Worm (Caenorhabditis elegans) whole organism, L4 larva: ENCODE data around the gene dpy-23.

ENCODE experiments used
- D1046.2 ChIP-seq: fragments of 200-800 bp; sonication (Bioruptor generic); IDR thresholded peaks from 2 replicates; pipeline ENCODE4 v1.3.6; 2022; ENCODE audit warnings: missing genetic modification characterization, missing compliant biosample characterization
- F10B5.3 ChIP-seq: sonication (generic microtip); optimal IDR thresholded peaks from 2 replicates; lab custom pipeline; 2016; ENCODE audit warnings: mild to moderate bottlenecking, missing genetic modification characterization, missing compliant biosample characterization
- F37D6.2 ChIP-seq: sonication (generic microtip); optimal IDR thresholded peaks from 2 replicates; lab custom pipeline; 2016; ENCODE audit warnings: mild to moderate bottlenecking, missing genetic modification characterization, missing compliant biosample characterization
- F49E8.2 ChIP-seq: sonication (generic microtip); optimal IDR thresholded peaks from 2 replicates; lab custom pipeline; 2016; ENCODE audit warnings: missing compliant biosample characterization, mild to moderate bottlenecking, missing genetic modification characterization, borderline replicate concordance
- T20F7.1 ChIP-seq: fragments of 200-800 bp; sonication (Bioruptor generic); optimal IDR thresholded peaks from 2 replicates; lab custom pipeline; 2018; ENCODE audit warnings: mild to moderate bottlenecking, missing genetic modification characterization, missing compliant biosample characterization
- T26A8.4 ChIP-seq: fragments of 200-800 bp; sonication (Bioruptor generic); IDR thresholded peaks from 2 replicates; pipeline ENCODE4 v1.3.6; 2022; ENCODE audit warnings: missing genetic modification characterization, missing compliant biosample characterization
- aha-1 ChIP-seq: fragments of 150-350 bp; peaks from one replicate; lab custom pipeline; 2014; ENCODE audit warnings: missing biosample characterization, missing genetic modification characterization
- arid-1 ChIP-seq: fragments of 200-800 bp; sonication (Bioruptor generic); conservative IDR thresholded peaks from 2 replicates; pipeline ENCODE4 v1.3.6; 2022; ENCODE audit warnings: missing genetic modification reagents, missing genetic modification characterization, missing compliant biosample characterization
- attf-4 ChIP-seq: sonication (generic microtip); optimal IDR thresholded peaks from 3 replicates; lab custom pipeline; 2017; ENCODE audit warnings: missing biosample characterization, missing genetic modification characterization
- ceh-20 ChIP-seq: fragments of 200-800 bp; sonication (Bioruptor generic); IDR thresholded peaks from 2 replicates; pipeline ENCODE4 v1.3.6; 2022; ENCODE audit warnings: missing genetic modification reagents, missing genetic modification characterization, missing compliant biosample characterization
- ctbp-1 ChIP-seq: fragments of 200-800 bp; sonication (Bioruptor generic); IDR thresholded peaks from 2 replicates; pipeline ENCODE4 v1.3.6; 2022; ENCODE audit warnings: missing genetic modification reagents, missing genetic modification characterization, missing compliant biosample characterization
- daf-12 ChIP-seq: fragments of 150-350 bp; optimal IDR thresholded peaks from 2 replicates; lab custom pipeline; 2014; ENCODE audit warnings: missing biosample characterization, missing genetic modification reagents, missing genetic modification characterization
- daf-19 ChIP-seq: fragments of 200-800 bp; sonication (Bioruptor generic); conservative IDR thresholded peaks from 2 replicates; pipeline ENCODE4 v1.3.6; 2022; ENCODE audit warnings: missing genetic modification characterization, missing compliant biosample characterization
- dmd-6 ChIP-seq: fragments of 200-800 bp; sonication (Bioruptor generic); IDR thresholded peaks from 2 replicates; pipeline ENCODE4 v1.3.6; 2022; ENCODE audit warnings: missing genetic modification reagents, missing genetic modification characterization, missing compliant biosample characterization
- dmd-8 ChIP-seq: fragments of 200-800 bp; sonication (Bioruptor generic); IDR thresholded peaks from 2 replicates; pipeline ENCODE4 v1.3.6; 2022; ENCODE audit warnings: missing genetic modification characterization, missing compliant biosample characterization
- dmd-9 ChIP-seq: fragments of 200-800 bp; sonication (Bioruptor generic); IDR thresholded peaks from 2 replicates; pipeline ENCODE4 v1.3.6; 2022; ENCODE audit warnings: missing genetic modification reagents, missing genetic modification characterization, missing compliant biosample characterization
- dpl-1 ChIP-seq: fragments of 150-350 bp; optimal IDR thresholded peaks from 2 replicates; lab custom pipeline; 2014; ENCODE audit warnings: missing biosample characterization, missing genetic modification reagents, missing genetic modification characterization
- duxl-1 ChIP-seq: sonication (generic microtip); optimal IDR thresholded peaks from 2 replicates; lab custom pipeline; 2016; ENCODE audit warnings: mild to moderate bottlenecking, missing genetic modification characterization, moderate library complexity, missing compliant biosample characterization; ENCODE audit not compliant: poor library complexity
- dve-1 ChIP-seq: sonication (generic microtip); optimal IDR thresholded peaks from 2 replicates; lab custom pipeline; 2017; ENCODE audit warnings: antibody characterized with exemption, mild to moderate bottlenecking, missing genetic modification characterization, missing compliant biosample characterization; ENCODE audit not compliant: insufficient read depth
- egl-43 ChIP-seq: fragments of 200-800 bp; sonication (Bioruptor generic); IDR thresholded peaks from 2 replicates; pipeline ENCODE4 v1.3.6; 2022; ENCODE audit warnings: missing genetic modification reagents, missing genetic modification characterization, missing compliant biosample characterization
- fkh-10 ChIP-seq: fragments of 150-350 bp; optimal IDR thresholded peaks from 2 replicates; lab custom pipeline; 2014; ENCODE audit warnings: missing biosample characterization, missing genetic modification reagents, missing genetic modification characterization
- hif-1 ChIP-seq, 2 experiments: sonication (generic microtip); optimal IDR thresholded peaks; 2 replicates each; lab custom pipeline; 2016 to 2017; ENCODE audit warnings: missing compliant biosample characterization in 2 of 2, missing genetic modification characterization in 2 of 2, missing genetic modification reagents in 2 of 2, missing genotype in 2 of 2, mild to moderate bottlenecking in 1 of 2
- hlh-30 ChIP-seq: sonication (generic microtip); optimal IDR thresholded peaks from 2 replicates; lab custom pipeline; 2017; ENCODE audit warnings: antibody characterized with exemption, mild to moderate bottlenecking, missing genetic modification characterization, missing compliant biosample characterization; ENCODE audit not compliant: insufficient read depth
- lin-1 ChIP-seq: fragments of 200-800 bp; sonication (Bioruptor generic); IDR thresholded peaks from 2 replicates; pipeline ENCODE4 v1.3.6; 2022; ENCODE audit warnings: missing genetic modification reagents, missing genetic modification characterization, missing compliant biosample characterization
- lin-13 ChIP-seq: fragments of 150-350 bp; optimal IDR thresholded peaks from 2 replicates; lab custom pipeline; 2014; ENCODE audit warnings: missing biosample characterization, missing genetic modification reagents, missing genetic modification characterization
- lin-38 ChIP-seq: fragments of 200-800 bp; sonication (Bioruptor generic); IDR thresholded peaks from 2 replicates; pipeline ENCODE4 v1.3.6; 2022; ENCODE audit warnings: missing genetic modification reagents, missing genetic modification characterization, missing compliant biosample characterization
- lin-39 ChIP-seq: fragments of 150-350 bp; optimal IDR thresholded peaks from 2 replicates; lab custom pipeline; 2014; ENCODE audit warnings: missing biosample characterization, missing genetic modification reagents, missing genetic modification characterization
- madf-5 ChIP-seq, 2 experiments: fragments of 200-800 bp; sonication (Bioruptor generic); IDR thresholded peaks; 2 replicates each; pipeline ENCODE4 v1.3.6; 2022; ENCODE audit warnings: missing compliant biosample characterization in 2 of 2, missing genetic modification characterization in 2 of 2
- mdt-29 ChIP-seq: fragments of 200-800 bp; sonication (Bioruptor generic); IDR thresholded peaks from 2 replicates; pipeline ENCODE4 v1.3.6; 2022; ENCODE audit warnings: missing genetic modification reagents, missing genetic modification characterization, missing compliant biosample characterization
- mes-2 ChIP-seq: sonication (generic microtip); optimal IDR thresholded peaks from 2 replicates; lab custom pipeline; 2016; ENCODE audit warnings: missing genotype, mild to moderate bottlenecking, missing genetic modification characterization, missing compliant biosample characterization; ENCODE audit not compliant: poor library complexity, severe bottlenecking
- mxl-3 ChIP-seq: fragments of 200-800 bp; sonication (Bioruptor generic); optimal IDR thresholded peaks from 2 replicates; lab custom pipeline; 2018; ENCODE audit warnings: mild to moderate bottlenecking, missing genetic modification characterization, missing compliant biosample characterization
- nhr-11 ChIP-seq: fragments of 150-350 bp; optimal IDR thresholded peaks from 2 replicates; lab custom pipeline; 2014; ENCODE audit warnings: missing biosample characterization, missing genetic modification characterization
- nhr-111 ChIP-seq: fragments of 200-800 bp; sonication (Bioruptor generic); optimal IDR thresholded peaks from 2 replicates; lab custom pipeline; 2018; ENCODE audit warnings: mild to moderate bottlenecking, missing genetic modification characterization, missing compliant biosample characterization
- nhr-25 ChIP-seq: sonication (generic microtip); optimal IDR thresholded peaks from 2 replicates; lab custom pipeline; 2017; ENCODE audit warnings: missing genetic modification characterization, mild to moderate bottlenecking, missing compliant biosample characterization, antibody characterized with exemption, moderate library complexity, borderline replicate concordance; ENCODE audit not compliant: insufficient read depth
- nhr-28 ChIP-seq: fragments of 150-350 bp; optimal IDR thresholded peaks from 2 replicates; lab custom pipeline; 2014; ENCODE audit warnings: missing biosample characterization, missing genetic modification characterization
- nhr-42 ChIP-seq: fragments of 200-800 bp; sonication (Bioruptor generic); IDR thresholded peaks from 2 replicates; pipeline ENCODE4 v1.3.6; 2022; ENCODE audit warnings: missing genetic modification characterization, missing compliant biosample characterization
- nhr-48 ChIP-seq: sonication (generic microtip); optimal IDR thresholded peaks from 2 replicates; lab custom pipeline; 2016; ENCODE audit warnings: mild to moderate bottlenecking, missing genetic modification characterization, missing compliant biosample characterization
- nhr-6 ChIP-seq: fragments of 150-350 bp; optimal IDR thresholded peaks from 2 replicates; lab custom pipeline; 2014; ENCODE audit warnings: missing biosample characterization, missing genetic modification characterization
- php-3 ChIP-seq: fragments of 200-800 bp; sonication (Bioruptor generic); IDR thresholded peaks from 2 replicates; pipeline ENCODE4 v1.3.6; 2022; ENCODE audit warnings: missing genetic modification reagents, missing genetic modification characterization, missing compliant biosample characterization
- rbr-2 ChIP-seq: sonication (generic microtip); optimal IDR thresholded peaks from 2 replicates; lab custom pipeline; 2016; ENCODE audit warnings: missing genotype, missing genetic modification characterization, missing compliant biosample characterization
- spr-1 ChIP-seq: sonication (generic microtip); optimal IDR thresholded peaks from 2 replicates; lab custom pipeline; 2016; ENCODE audit warnings: mild to moderate bottlenecking, missing genetic modification characterization, missing compliant biosample characterization
- spr-3 ChIP-seq: fragments of 200-800 bp; sonication (Bioruptor generic); optimal IDR thresholded peaks from 2 replicates; lab custom pipeline; 2018; ENCODE audit warnings: mild to moderate bottlenecking, missing genetic modification characterization, missing compliant biosample characterization
- tra-1 ChIP-seq: fragments of 200-800 bp; sonication (Bioruptor generic); IDR thresholded peaks from 2 replicates; pipeline ENCODE4 v1.3.6; 2022; ENCODE audit warnings: missing genetic modification reagents, missing genetic modification characterization, missing compliant biosample characterization
- unc-130 ChIP-seq: sonication (generic microtip); optimal IDR thresholded peaks from 2 replicates; lab custom pipeline; 2016; ENCODE audit warnings: missing genetic modification reagents, missing genetic modification characterization, missing compliant biosample characterization
- zag-1 ChIP-seq: fragments of 150-350 bp; optimal IDR thresholded peaks from 2 replicates; lab custom pipeline; 2014; ENCODE audit warnings: missing biosample characterization, missing genetic modification characterization
- zfp-2 ChIP-seq: sonication (generic microtip); optimal IDR thresholded peaks from 2 replicates; lab custom pipeline; 2016; ENCODE audit warnings: mild to moderate bottlenecking, missing genetic modification characterization, missing compliant biosample characterization
- zfp-3 ChIP-seq: fragments of 200-800 bp; sonication (Bioruptor generic); conservative IDR thresholded peaks from 2 replicates; pipeline ENCODE4 v1.3.6; 2022; ENCODE audit warnings: missing genetic modification reagents, missing genetic modification characterization, missing compliant biosample characterization
- zip-11 ChIP-seq: fragments of 200-800 bp; sonication (Bioruptor generic); IDR thresholded peaks from 2 replicates; pipeline ENCODE4 v1.3.6; 2022; ENCODE audit warnings: missing genetic modification characterization, missing compliant biosample characterization
- zip-2 ChIP-seq: fragments of 150-350 bp; optimal IDR thresholded peaks from 2 replicates; lab custom pipeline; 2014; ENCODE audit warnings: missing biosample characterization, missing genetic modification characterization
- ztf-7 ChIP-seq: fragments of 150-350 bp; optimal IDR thresholded peaks from 2 replicates; lab custom pipeline; 2014; ENCODE audit warnings: missing biosample characterization, missing genetic modification characterization

dpy-23 gene

DNA sequence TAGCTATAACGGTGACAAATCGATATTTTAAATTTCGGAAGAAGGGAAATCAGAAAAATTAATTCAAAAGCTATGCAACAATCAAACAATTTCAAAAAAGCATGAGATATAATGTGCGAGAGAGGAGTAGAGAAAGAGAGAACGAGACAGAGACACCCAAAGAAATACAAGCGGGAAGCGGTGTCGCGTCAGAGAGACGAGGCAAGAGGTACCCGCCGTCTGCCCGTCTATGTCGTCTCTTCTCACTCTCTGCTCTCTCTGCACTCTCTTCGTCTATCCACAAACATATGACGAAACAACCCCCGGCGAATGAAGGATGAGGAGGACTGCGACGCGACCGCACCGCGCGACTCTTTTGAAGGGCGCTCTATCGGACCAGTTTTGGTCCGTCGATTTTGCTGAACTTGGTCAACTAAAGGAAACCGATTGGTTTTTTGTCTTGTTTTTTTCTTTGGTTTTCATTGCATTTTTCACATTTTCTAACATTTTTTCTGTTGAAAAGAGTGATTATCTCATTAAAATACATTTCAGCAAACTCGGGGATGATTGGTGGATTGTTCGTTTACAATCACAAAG is at the start of gene dpy-23:
TSS of gene dpy-23 (plus strand) at position 526 of the 576 bp plus-strand sequence.
- TF ChIP-seq zfp-2 (peak; percentile 27), zip-11 (GFP tag; lab: Robert Waterston, UW) (no peak), F37D6.2 (peak; percentile 84), unc-130 (GFP tag; lab: Kevin White, UChicago) (no peak), duxl-1 (tag; lab: Kevin White, UChicago) (peak; percentile 58), mdt-29 (0 out of 2 replicates have a peak, but pooled peaks have one; percentile 41), T20F7.1 (GFP tag; lab: Kevin White, UChicago) (peak; percentile 75), egl-43 (GFP tag; lab: Robert Waterston, UW) (peak; percentile 89), nhr-25 (peak; percentile 90), spr-3 (GFP tag; lab: Kevin White, UChicago) (no peak), aha-1 (tag; lab: Kevin White, UChicago) (peak; percentile 99), dpl-1 (peak; percentile 61), daf-19 (no peak), nhr-42 (GFP tag; lab: Robert Waterston, UW) (peak; percentile 77; the same call in 1 of the 2 replicates), attf-4 (tag; lab: Kevin White, UChicago) (no peak), madf-5 (GFP tag; IDR thresholded peaks at IDR 0.05; lab: Robert Waterston, UW) (no peak), hif-1 (tag; optimal IDR thresholded peaks at IDR 0.05; lab: Kevin White, UChicago) (peak in 1 of 2 experiments; percentile 80), nhr-111 (no peak), lin-1 (GFP tag; lab: Robert Waterston, UW) (0 out of 2 replicates have a peak, but pooled peaks have one; percentile 49), ceh-20 (GFP tag; lab: Robert Waterston, UW) (peak; percentile 90), zag-1 (tag; lab: Kevin White, UChicago) (peak; percentile 77), php-3 (GFP tag; lab: Robert Waterston, UW) (no peak), zip-2 (tag; lab: Kevin White, UChicago) (peak; percentile 38), dmd-9 (GFP tag; lab: Robert Waterston, UW) (0 out of 2 replicates have a peak, but pooled peaks have one; percentile 50), mes-2 (tag; lab: Kevin White, UChicago) (peak; percentile 82), zfp-3 (GFP tag; lab: Robert Waterston, UW) (peak; percentile 67; the same call in 1 of the 2 replicates), lin-13 (GFP tag; lab: Kevin White, UChicago) (peak; percentile 91), D1046.2 (GFP tag; lab: Robert Waterston, UW) (no peak), F49E8.2 (no peak), dmd-6 (peak; percentile 90), lin-38 (GFP tag; lab: Robert Waterston, UW) (peak; percentile 60), ctbp-1 (peak; percentile 94), ztf-7 (tag; lab: Kevin White, UChicago) (peak; percentile 52), nhr-28 (tag; lab: Kevin White, UChicago) (peak; percentile 93), dve-1 (tag; lab: Kevin White, UChicago) (peak; percentile 96), dmd-8 (GFP tag; lab: Robert Waterston, UW) (no peak), fkh-10 (GFP tag; lab: Kevin White, UChicago) (peak; percentile 70), lin-39 (tag; lab: Kevin White, UChicago) (no peak), T26A8.4 (GFP tag; lab: Robert Waterston, UW) (peak; percentile 82), F10B5.3 (tag; lab: Kevin White, UChicago) (peak; percentile 0), daf-12 (no peak), spr-1 (tag; lab: Kevin White, UChicago) (peak; percentile 54), nhr-48 (tag; lab: Kevin White, UChicago) (peak; percentile 88), hlh-30 (tag; lab: Kevin White, UChicago) (peak; percentile 97), tra-1 (GFP tag; lab: Robert Waterston, UW) (peak; percentile 86), mxl-3 (GFP tag; lab: Kevin White, UChicago) (peak; percentile 82), nhr-6 (peak; percentile 95), nhr-11 (peak; percentile 92), rbr-2 (peak; percentile 94), arid-1 (GFP tag; lab: Robert Waterston, UW) (peak; percentile 90)
